Worm (Caenorhabditis elegans): ENCODE results near the gene ocam-1.

The ocam-1 gene

DNA sequence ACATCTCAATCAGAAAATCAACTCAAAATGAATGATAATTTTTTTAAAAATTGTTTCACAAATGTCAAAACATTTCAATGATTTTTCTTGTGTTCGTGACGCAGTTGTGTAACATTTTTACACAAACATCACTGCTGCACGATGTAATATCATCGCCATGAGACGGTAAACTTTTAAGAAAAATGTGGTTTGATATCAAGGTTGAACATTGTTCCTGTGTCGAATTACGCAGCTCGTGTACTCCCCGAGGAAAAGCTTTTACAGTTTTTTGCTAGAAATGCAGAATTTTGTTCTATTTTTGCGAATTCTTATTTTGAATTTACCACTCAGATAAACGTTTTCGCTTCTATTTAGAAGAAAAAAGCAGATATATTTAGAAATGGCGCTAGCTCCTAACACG lies 30.1 kb upstream of the ocam-1 start:
- TF ChIP-seq ceh-43 (GFP tag; optimal IDR thresholded peaks at IDR 0.05) (no peak), tbx-8 (GFP tag; optimal IDR thresholded peaks at IDR 0.05) (no peak), mep-1 (tag; optimal IDR thresholded peaks at IDR 0.05) (no peak), mab-5 (tag; optimal IDR thresholded peaks at IDR 0.05) (no peak), cnd-1 (tag; optimal IDR thresholded peaks at IDR 0.05) (no peak), lin-13 (tag; optimal IDR thresholded peaks at IDR 0.05) (no peak), unc-39 (tag; optimal IDR thresholded peaks at IDR 0.05) (no peak), nhr-28 (tag; optimal IDR thresholded peaks at IDR 0.05) (no peak), drap-1 (GFP tag; optimal IDR thresholded peaks at IDR 0.05) (no peak), ceh-83 (GFP tag; optimal IDR thresholded peaks at IDR 0.05) (no peak), lsy-2 (tag; optimal IDR thresholded peaks at IDR 0.05) (no peak), unc-62 (GFP tag; optimal IDR thresholded peaks at IDR 0.05) (no peak), unc-120 (tag; optimal IDR thresholded peaks at IDR 0.05; ENCODE audit: poor library complexity, severe bottlenecking) (no peak), hlh-1 (tag; optimal IDR thresholded peaks at IDR 0.05) (no peak), ces-1 (GFP tag; optimal IDR thresholded peaks at IDR 0.05) (no peak), sptf-1 (tag; optimal IDR thresholded peaks at IDR 0.05) (no peak)

DNA sequence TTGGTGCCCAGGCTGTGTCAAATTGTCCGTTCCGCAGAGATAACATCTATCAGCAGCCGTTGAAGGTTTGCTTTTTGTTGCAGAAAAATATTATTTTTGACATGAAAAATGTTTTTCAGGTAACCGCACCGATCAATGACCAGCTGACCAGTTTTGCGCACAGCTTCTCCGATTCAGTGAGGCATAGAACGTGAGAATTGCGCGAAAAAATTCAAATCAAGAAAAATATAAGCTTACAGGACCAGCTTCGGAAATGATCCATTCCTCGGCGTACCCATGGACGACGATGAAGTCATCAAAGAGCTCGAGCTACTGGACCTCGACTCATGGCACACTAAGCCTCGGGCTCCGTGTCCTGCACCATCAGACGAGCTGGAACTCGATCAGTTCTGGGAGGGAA lies 27.0 kb upstream of the ocam-1 start:
- TF ChIP-seq lsy-2 (tag; optimal IDR thresholded peaks at IDR 0.05) (no peak), hlh-1 (tag; optimal IDR thresholded peaks at IDR 0.05) (no peak), unc-39 (tag; optimal IDR thresholded peaks at IDR 0.05) (no peak), ceh-83 (GFP tag; optimal IDR thresholded peaks at IDR 0.05) (no peak), nhr-12 (tag; optimal IDR thresholded peaks at IDR 0.05) (no peak), nhr-237 (tag; optimal IDR thresholded peaks at IDR 0.05) (no peak), lin-32 (GFP tag; optimal IDR thresholded peaks at IDR 0.05) (no peak), lin-13 (tag; optimal IDR thresholded peaks at IDR 0.05) (no peak), nhr-76 (tag; optimal IDR thresholded peaks at IDR 0.05) (no peak)

DNA sequence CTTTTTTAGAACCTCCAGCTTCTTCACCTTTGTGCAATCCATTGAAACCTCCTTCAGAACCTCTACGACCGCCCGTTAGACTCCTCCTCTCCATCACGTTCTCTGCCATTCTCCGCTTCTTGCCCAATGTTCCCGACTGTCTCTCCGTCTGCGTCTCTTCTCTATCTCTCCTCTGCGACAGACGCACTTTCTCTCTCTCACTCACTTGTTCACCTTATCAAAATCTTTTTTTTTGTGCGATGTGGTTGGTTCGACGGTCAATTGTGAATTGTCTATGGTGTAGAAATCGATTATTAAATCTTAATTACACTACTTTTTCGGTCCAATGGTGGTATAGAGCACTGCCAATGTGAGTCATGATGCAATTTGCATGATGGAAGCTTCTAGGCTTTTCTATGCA lies 25.9 kb upstream of the ocam-1 start, which contains the start of gene atfs-1:
Gene atfs-1, plus strand, starts transcription at position 213 of the 400 bp plus-strand sequence.
- TF ChIP-seq drap-1 (GFP tag; optimal IDR thresholded peaks at IDR 0.05) (no peak), lsy-2 (tag; optimal IDR thresholded peaks at IDR 0.05) (peak; percentile 35), hlh-1 (tag; optimal IDR thresholded peaks at IDR 0.05) (peak; percentile 73), zip-8 (tag; optimal IDR thresholded peaks at IDR 0.05) (no peak), elt-3 (tag; optimal IDR thresholded peaks at IDR 0.05) (peak; percentile 4), blmp-1 (tag; optimal IDR thresholded peaks at IDR 0.05) (peak; percentile 65), mep-1 (tag; optimal IDR thresholded peaks at IDR 0.05) (peak; percentile 23), lin-32 (GFP tag; optimal IDR thresholded peaks at IDR 0.05) (no peak), ces-1 (GFP tag; optimal IDR thresholded peaks at IDR 0.05) (peak; percentile 58), mls-2 (tag; optimal IDR thresholded peaks at IDR 0.05) (peak; percentile 11)

DNA sequence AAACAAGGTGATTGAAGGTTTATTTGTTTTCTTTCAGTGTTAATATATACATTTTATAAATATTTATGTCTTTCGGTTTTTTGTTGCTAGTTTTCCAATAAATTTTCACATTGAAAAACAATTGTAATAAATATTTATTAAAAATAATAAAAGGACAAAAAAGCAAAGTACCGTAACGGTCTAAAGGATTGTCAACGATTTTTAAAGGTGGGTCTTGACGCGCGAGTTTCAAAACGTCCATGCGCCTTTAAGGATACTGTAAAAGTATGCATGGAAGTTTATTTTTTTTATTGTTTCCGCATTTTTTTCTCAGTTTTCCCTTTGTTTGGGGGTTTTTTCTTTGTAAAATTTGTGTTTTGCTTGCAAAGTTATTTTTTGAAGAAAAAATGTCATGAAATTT lies 25.3 kb upstream of the ocam-1 start:
- no peak for TF ChIP-seq ztf-11 (tag; optimal IDR thresholded peaks at IDR 0.05)
- TF ChIP-seq unc-39 (tag; optimal IDR thresholded peaks at IDR 0.05) = no peak
- TF ChIP-seq blmp-1 (tag; optimal IDR thresholded peaks at IDR 0.05) = no peak

DNA sequence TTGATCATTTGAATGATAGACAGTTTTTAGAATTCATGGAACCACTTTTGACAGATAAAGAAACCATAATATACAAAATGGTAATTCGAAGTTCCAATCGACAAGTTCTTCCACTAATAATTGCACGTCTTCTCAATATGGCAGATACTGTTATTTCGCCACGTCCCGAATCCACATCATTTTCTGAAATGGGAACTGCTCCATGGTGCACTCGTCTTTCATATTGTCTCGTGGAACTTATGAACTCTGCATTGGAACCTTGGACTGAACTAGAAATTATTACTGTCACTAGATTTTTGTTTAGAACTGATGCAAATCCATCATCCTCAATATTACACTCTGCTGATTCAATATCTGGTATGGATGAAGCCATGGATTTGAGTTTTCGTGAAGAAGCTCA lies 19.6 kb upstream of the ocam-1 start:
- TF ChIP-seq flh-1 (GFP tag; optimal IDR thresholded peaks at IDR 0.05) (no peak), tbx-8 (GFP tag; optimal IDR thresholded peaks at IDR 0.05) (no peak), cnd-1 (tag; optimal IDR thresholded peaks at IDR 0.05) (no peak), ces-1 (GFP tag; optimal IDR thresholded peaks at IDR 0.05) (no peak), ztf-11 (tag; optimal IDR thresholded peaks at IDR 0.05) (no peak), ham-2 (GFP tag; optimal IDR thresholded peaks at IDR 0.05) (no peak), drap-1 (GFP tag; optimal IDR thresholded peaks at IDR 0.05) (no peak), pha-4 (tag; optimal IDR thresholded peaks at IDR 0.05) (no peak), sem-2 (GFP tag; optimal IDR thresholded peaks at IDR 0.05) (no peak), elt-1 (tag; optimal IDR thresholded peaks at IDR 0.05; ENCODE audit: borderline replicate concordance, insufficient read depth) (no peak), unc-62 (GFP tag; optimal IDR thresholded peaks at IDR 0.05) (no peak), mab-5 (tag; optimal IDR thresholded peaks at IDR 0.05) (no peak), nhr-237 (tag; optimal IDR thresholded peaks at IDR 0.05) (no peak), blmp-1 (tag; optimal IDR thresholded peaks at IDR 0.05) (no peak), lin-32 (GFP tag; optimal IDR thresholded peaks at IDR 0.05) (no peak), hlh-1 (tag; optimal IDR thresholded peaks at IDR 0.05) (no peak)

DNA sequence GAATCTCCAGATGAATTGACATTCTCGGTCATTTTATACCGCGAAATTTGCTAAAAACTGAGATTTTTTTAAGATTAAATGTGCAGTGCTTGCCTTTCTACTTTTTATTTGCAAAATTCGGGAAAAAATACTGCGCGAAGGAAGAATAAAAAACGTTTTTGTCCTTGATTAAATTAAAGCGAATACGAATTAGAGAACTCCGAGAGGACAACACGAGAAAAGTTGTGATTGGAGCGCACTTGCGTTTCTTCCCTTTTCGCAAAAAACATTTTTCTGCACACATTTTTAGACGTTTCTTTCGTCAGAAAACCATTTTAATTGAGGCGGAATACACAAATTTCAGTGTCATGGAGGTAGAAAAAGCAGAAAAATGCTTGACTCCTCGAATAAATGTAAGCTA lies 17.9 kb upstream of the ocam-1 start, which contains the start of the genes trm-1 and ints-2:
Gene trm-1, minus strand, starts transcription at position 175 of the 400 bp plus-strand sequence.
Gene ints-2, plus strand, starts transcription at position 249 of the 400 bp plus-strand sequence.
- TF ChIP-seq blmp-1 (tag; optimal IDR thresholded peaks at IDR 0.05) (no peak), sptf-1 (tag; optimal IDR thresholded peaks at IDR 0.05) (peak; percentile 11), nhr-76 (tag; optimal IDR thresholded peaks at IDR 0.05) (no peak), lin-13 (tag; optimal IDR thresholded peaks at IDR 0.05) (peak; percentile 12), ztf-11 (tag; optimal IDR thresholded peaks at IDR 0.05) (no peak), mep-1 (tag; optimal IDR thresholded peaks at IDR 0.05) (peak; percentile 1), elt-1 (tag; optimal IDR thresholded peaks at IDR 0.05; ENCODE audit: borderline replicate concordance, insufficient read depth) (no peak), snpc-4 (tag; optimal IDR thresholded peaks at IDR 0.05) (no peak), unc-62 (GFP tag; optimal IDR thresholded peaks at IDR 0.05) (no peak), unc-39 (tag; optimal IDR thresholded peaks at IDR 0.05) (no peak), ceh-39 (tag; optimal IDR thresholded peaks at IDR 0.05) (no peak), pha-4 (tag; optimal IDR thresholded peaks at IDR 0.05) (no peak), lin-32 (GFP tag; optimal IDR thresholded peaks at IDR 0.05) (no peak), mls-2 (tag; optimal IDR thresholded peaks at IDR 0.05) (no peak), flh-1 (GFP tag; optimal IDR thresholded peaks at IDR 0.05) (no peak), zip-8 (tag; optimal IDR thresholded peaks at IDR 0.05) (no peak), M03D4.4 (tag; optimal IDR thresholded peaks at IDR 0.05) (no peak), ces-1 (GFP tag; optimal IDR thresholded peaks at IDR 0.05) (peak; percentile 96), bed-3 (GFP tag; optimal IDR thresholded peaks at IDR 0.05) (no peak), tbx-8 (GFP tag; optimal IDR thresholded peaks at IDR 0.05) (no peak), unc-120 (tag; optimal IDR thresholded peaks at IDR 0.05; ENCODE audit: poor library complexity, severe bottlenecking) (peak; percentile 34), drap-1 (GFP tag; optimal IDR thresholded peaks at IDR 0.05) (no peak), elt-3 (tag; optimal IDR thresholded peaks at IDR 0.05) (no peak), ham-2 (GFP tag; optimal IDR thresholded peaks at IDR 0.05) (no peak), nhr-28 (tag; optimal IDR thresholded peaks at IDR 0.05) (no peak), nhr-2 (tag; optimal IDR thresholded peaks at IDR 0.05) (no peak), sem-2 (GFP tag; optimal IDR thresholded peaks at IDR 0.05) (no peak), nhr-12 (tag; optimal IDR thresholded peaks at IDR 0.05) (no peak)

Measured in whole organism, mixed stage, embryonic.